Fruit fly (Drosophila melanogaster) whole organism, adult: Measurements from ENCODE around the gene Rac2.

Experiments used
- CG11617 ChIP-seq: fragments of 200-800 bp; sonication (Bioruptor generic); optimal IDR thresholded peaks from 2 replicates; lab custom pipeline; 2017; ENCODE audit warnings: mild to moderate bottlenecking, missing biosample characterization, missing genetic modification reagents, missing genetic modification characterization
- CG12768 ChIP-seq: fragments of 200-800 bp; sonication (Bioruptor generic); optimal IDR thresholded peaks from 2 replicates; lab custom pipeline; 2017; ENCODE audit warnings: missing biosample characterization, missing genetic modification characterization, mild to moderate bottlenecking, moderate library complexity, missing genetic modification reagents
- CG14711 ChIP-seq: fragments of 200-800 bp; sonication (Bioruptor generic); optimal IDR thresholded peaks from 2 replicates; lab custom pipeline; 2018; ENCODE audit warnings: missing biosample characterization, mild to moderate bottlenecking, missing genetic modification characterization, moderate library complexity
- CG7045 ChIP-seq: fragments of 200-800 bp; sonication (Bioruptor generic); optimal IDR thresholded peaks from 2 replicates; lab custom pipeline; 2017; ENCODE audit warnings: missing biosample characterization, mild to moderate bottlenecking, missing genetic modification characterization
- CG7101 ChIP-seq: fragments of 200-800 bp; sonication (Bioruptor generic); optimal IDR thresholded peaks from 2 replicates; lab custom pipeline; 2018; ENCODE audit warnings: missing biosample characterization, mild to moderate bottlenecking, missing genetic modification characterization, moderate library complexity
- bab1 ChIP-seq: fragments of 200-800 bp; sonication (Bioruptor generic); optimal IDR thresholded peaks from 3 replicates; lab custom pipeline; 2019; ENCODE audit warnings: missing biosample characterization, mild to moderate bottlenecking, missing genetic modification characterization, moderate library complexity
- ovo ChIP-seq: fragments of 200-800 bp; sonication (Bioruptor generic); optimal IDR thresholded peaks from 2 replicates; lab custom pipeline; 2016; ENCODE audit warnings: missing biosample characterization, missing genetic modification characterization
- tj ChIP-seq: fragments of 200-800 bp; sonication (Bioruptor generic); optimal IDR thresholded peaks from 3 replicates; lab custom pipeline; 2017; ENCODE audit warnings: missing biosample characterization, mild to moderate bottlenecking, missing genetic modification characterization, moderate library complexity

dm6 chr3L:7470202-7470601 lies 35.2 kb upstream of the Rac2 start, which contains the start of gene CG8543:
- no peak for TF ChIP-seq bab1 (GFP tag; lab: Kevin White, UChicago)
- no peak for TF ChIP-seq ovo (GFP tag; lab: Kevin White, UChicago)
- TF ChIP-seq CG7045, result no peak
- TF ChIP-seq CG11617 (GFP tag; lab: Kevin White, UChicago), result no peak
- TF ChIP-seq tj (GFP tag; lab: Kevin White, UChicago), result no peak
- TF ChIP-seq CG7101 (tag; lab: Kevin White, UChicago), result no peak
- TF ChIP-seq CG12768 (GFP tag; lab: Kevin White, UChicago), result no peak
- TF ChIP-seq CG14711 (tag; lab: Kevin White, UChicago), result no peak
